Worm (Caenorhabditis elegans) whole organism, L2 larva: ENCODE measurements around the gene D1046.4.

ENCODE experiments used
- C34F6.9 ChIP-seq: fragments of 150-350 bp; optimal IDR thresholded peaks from 2 replicates; lab custom pipeline; 2014; ENCODE audit warnings: missing biosample characterization, missing genetic modification characterization
- F13H6.1 ChIP-seq: sonication (generic microtip); optimal IDR thresholded peaks from 2 replicates; lab custom pipeline; 2016; ENCODE audit warnings: missing genetic modification characterization, missing compliant biosample characterization
- ZK546.5 ChIP-seq: sonication (generic microtip); optimal IDR thresholded peaks from 2 replicates; lab custom pipeline; 2017; ENCODE audit warnings: missing biosample characterization, missing genetic modification characterization
- alr-1 ChIP-seq: fragments of 150-350 bp; optimal IDR thresholded peaks from 2 replicates; lab custom pipeline; 2014; ENCODE audit warnings: missing biosample characterization, missing genetic modification characterization
- aly-2 ChIP-seq: fragments of 150-350 bp; optimal IDR thresholded peaks from 2 replicates; lab custom pipeline; 2014; ENCODE audit warnings: missing biosample characterization, missing genetic modification characterization
- ama-1 ChIP-seq: fragments of 150-350 bp; optimal IDR thresholded peaks from 2 replicates; lab custom pipeline; 2018; ENCODE audit warnings: inconsistent platforms
- blmp-1 ChIP-seq: sonication (generic microtip); optimal IDR thresholded peaks from 2 replicates; lab custom pipeline; 2017; ENCODE audit warnings: missing genetic modification characterization, mild to moderate bottlenecking, missing compliant biosample characterization, antibody characterized with exemption, moderate library complexity; ENCODE audit not compliant: insufficient read depth
- crh-2 ChIP-seq: sonication (generic microtip); optimal IDR thresholded peaks from 2 replicates; lab custom pipeline; 2017; ENCODE audit warnings: missing biosample characterization, missing genetic modification characterization
- dmd-4 ChIP-seq: sonication (generic microtip); optimal IDR thresholded peaks from 2 replicates; lab custom pipeline; 2017; ENCODE audit warnings: missing biosample characterization, missing genetic modification characterization
- elt-1 ChIP-seq: fragments of 150-350 bp; optimal IDR thresholded peaks from 2 replicates; lab custom pipeline; 2014; ENCODE audit warnings: missing biosample characterization, missing genetic modification characterization
- elt-3 ChIP-seq: sonication (generic microtip); optimal IDR thresholded peaks from 2 replicates; lab custom pipeline; 2017; ENCODE audit warnings: missing biosample characterization, missing genetic modification characterization
- fos-1 ChIP-seq: fragments of 150-350 bp; optimal IDR thresholded peaks from 2 replicates; lab custom pipeline; 2014; ENCODE audit warnings: missing biosample characterization, missing genetic modification characterization
- gmeb-1 ChIP-seq: fragments of 150-350 bp; optimal IDR thresholded peaks from 2 replicates; lab custom pipeline; 2014; ENCODE audit warnings: missing biosample characterization, missing genetic modification characterization
- lin-13 ChIP-seq: fragments of 150-350 bp; optimal IDR thresholded peaks from 2 replicates; lab custom pipeline; 2014; ENCODE audit warnings: missing biosample characterization, missing genetic modification reagents, missing genetic modification characterization
- lin-39 ChIP-seq: fragments of 150-350 bp; optimal IDR thresholded peaks from 2 replicates; lab custom pipeline; 2014; ENCODE audit warnings: missing biosample characterization, missing genetic modification reagents, missing genetic modification characterization
- lsy-2 ChIP-seq, 2 experiments: fragments of 150-350 bp in 1 of 2; sonication (generic microtip) in 1 of 2; optimal IDR thresholded peaks; 2 replicates each; lab custom pipeline; 2014 to 2017; ENCODE audit warnings: missing biosample characterization in 2 of 2, missing genetic modification characterization in 2 of 2
- nhr-12 ChIP-seq: fragments of 150-350 bp; optimal IDR thresholded peaks from 2 replicates; lab custom pipeline; 2014; ENCODE audit warnings: missing biosample characterization, missing genetic modification characterization
- nhr-129 ChIP-seq: fragments of 150-350 bp; optimal IDR thresholded peaks from 2 replicates; lab custom pipeline; 2014; ENCODE audit warnings: missing biosample characterization, missing genetic modification characterization
- nhr-21 ChIP-seq: fragments of 150-350 bp; optimal IDR thresholded peaks from 2 replicates; lab custom pipeline; 2014; ENCODE audit warnings: missing biosample characterization, missing genetic modification characterization
- nhr-237 ChIP-seq: fragments of 150-350 bp; optimal IDR thresholded peaks from 2 replicates; lab custom pipeline; 2014; ENCODE audit warnings: missing biosample characterization, missing genetic modification characterization
- nhr-25 ChIP-seq: fragments of 150-350 bp; sonication (generic microtip); optimal IDR thresholded peaks from 3 replicates; lab custom pipeline; 2014; ENCODE audit warnings: missing biosample characterization, missing genetic modification characterization
- nhr-6 ChIP-seq: fragments of 150-350 bp; optimal IDR thresholded peaks from 2 replicates; lab custom pipeline; 2014; ENCODE audit warnings: missing biosample characterization, missing genetic modification characterization
- nhr-77 ChIP-seq: fragments of 150-350 bp; optimal IDR thresholded peaks from 2 replicates; lab custom pipeline; 2014; ENCODE audit warnings: missing biosample characterization, missing genetic modification characterization
- peb-1 ChIP-seq: fragments of 150-350 bp; optimal IDR thresholded peaks from 2 replicates; lab custom pipeline; 2014; ENCODE audit warnings: missing biosample characterization, missing genetic modification characterization
- skn-1 ChIP-seq: sonication (generic microtip); optimal IDR thresholded peaks from 2 replicates; lab custom pipeline; 2017; ENCODE audit warnings: missing biosample characterization, missing genetic modification characterization
- sma-3 ChIP-seq: sonication (generic microtip); optimal IDR thresholded peaks from 2 replicates; lab custom pipeline; 2016; ENCODE audit warnings: missing genetic modification reagents, missing genetic modification characterization, missing compliant biosample characterization
- sma-9 ChIP-seq, 2 experiments: fragments of 150-350 bp in 1 of 2; sonication (generic microtip) in 1 of 2; optimal IDR thresholded peaks; 2 replicates each; lab custom pipeline; 2014 to 2016; ENCODE audit warnings: missing genetic modification characterization in 2 of 2, mild to moderate bottlenecking in 1 of 2, missing biosample characterization in 1 of 2, missing compliant biosample characterization in 1 of 2, missing genetic modification reagents in 1 of 2, moderate library complexity in 1 of 2
- snpc-4 ChIP-seq: fragments of 150-350 bp; optimal IDR thresholded peaks from 2 replicates; lab custom pipeline; 2014; ENCODE audit warnings: missing biosample characterization, missing genetic modification characterization
- unc-62 ChIP-seq: fragments of 150-350 bp; optimal IDR thresholded peaks from 2 replicates; lab custom pipeline; 2014; ENCODE audit warnings: missing biosample characterization, missing genetic modification reagents, missing genetic modification characterization
- zag-1 ChIP-seq: fragments of 150-350 bp; optimal IDR thresholded peaks from 2 replicates; lab custom pipeline; 2014; ENCODE audit warnings: missing biosample characterization, missing genetic modification characterization
- ztf-1 ChIP-seq: fragments of 200-800 bp; sonication (Bioruptor generic); conservative IDR thresholded peaks from 2 replicates; pipeline ENCODE4 v1.3.6; 2022; ENCODE audit warnings: missing genetic modification characterization, missing compliant biosample characterization
- ztf-11 ChIP-seq: sonication (generic microtip); optimal IDR thresholded peaks from 2 replicates; lab custom pipeline; 2017; ENCODE audit warnings: missing biosample characterization, missing genetic modification characterization

The D1046.4 gene

ce11 chrIV:8979062-8979612, 45.5 kb downstream of the D1046.4 start:
- TF ChIP-seq zag-1 (tag; lab: Kevin White, UChicago) (no peak), lin-39 (tag; lab: Kevin White, UChicago) (no peak), C34F6.9 (no peak), nhr-77 (tag; lab: Kevin White, UChicago) (no peak), nhr-237 (tag; lab: Kevin White, UChicago) (no peak), gmeb-1 (tag; lab: Kevin White, UChicago) (no peak), lin-13 (GFP tag; lab: Kevin White, UChicago) (no peak), blmp-1 (tag; lab: Kevin White, UChicago) (no peak), peb-1 (tag; lab: Kevin White, UChicago) (no peak), nhr-25 (no peak), nhr-12 (no peak), F13H6.1 (tag; lab: Kevin White, UChicago) (no peak)

- TF ChIP-seq F13H6.1 (tag; lab: Kevin White, UChicago) (no peak), gmeb-1 (tag; lab: Kevin White, UChicago) (no peak), ZK546.5 (tag; lab: Kevin White, UChicago) (no peak), C34F6.9 (no peak), fos-1 (tag; lab: Kevin White, UChicago) (no peak), dmd-4 (tag; lab: Kevin White, UChicago) (no peak), unc-62 (GFP tag; lab: Kevin White, UChicago) (no peak), peb-1 (tag; lab: Kevin White, UChicago) (no peak), alr-1 (tag; lab: Kevin White, UChicago) (no peak), ztf-1 (GFP tag; lab: Robert Waterston, UW) (no peak), crh-2 (no peak), skn-1 (tag; lab: Kevin White, UChicago) (no peak), sma-3 (no peak), lsy-2 (tag; optimal IDR thresholded peaks at IDR 0.05; lab: Kevin White, UChicago) (no peak), elt-3 (tag; lab: Kevin White, UChicago) (no peak), ztf-11 (no peak), ama-1 (no peak), elt-1 (tag; lab: Kevin White, UChicago) (no peak), nhr-129 (tag; lab: Kevin White, UChicago) (no peak), snpc-4 (tag; lab: Kevin White, UChicago) (no peak)
Measured at ce11 chrIV:8979695-8980094, 46.0 kb downstream of the D1046.4 start, which contains the start of gene col-119. Gene col-119, minus strand, starts transcription at chrIV:8979795.

- no peak for TF ChIP-seq aly-2 (tag; lab: Kevin White, UChicago)
- TF ChIP-seq nhr-21 = no peak
- TF ChIP-seq F13H6.1 (tag; lab: Kevin White, UChicago) = no peak
- TF ChIP-seq nhr-77 (tag; lab: Kevin White, UChicago) = no peak
- no peak for TF ChIP-seq lin-13 (GFP tag; lab: Kevin White, UChicago)
- no peak for TF ChIP-seq nhr-25
Measured at ce11 chrIV:8984566-8984965, 50.9 kb downstream of the D1046.4 start, which contains the start of gene nstp-1. Gene nstp-1, plus strand, starts transcription at chrIV:8984866.

ce11 chrIV:8986761-8987316, 53.2 kb downstream of the D1046.4 start, which contains the start of gene bre-1:
Gene bre-1, plus strand, starts transcription at chrIV:8987266.
- peak; percentile 34 for TF ChIP-seq C34F6.9
- no peak for TF ChIP-seq nhr-237 (tag; lab: Kevin White, UChicago)
- no peak for TF ChIP-seq nhr-129 (tag; lab: Kevin White, UChicago)
- TF ChIP-seq fos-1 (tag; lab: Kevin White, UChicago) = peak; percentile 30
- peak; percentile 69 for TF ChIP-seq crh-2
- no peak for TF ChIP-seq unc-62 (GFP tag; lab: Kevin White, UChicago)
- no peak for TF ChIP-seq ztf-1 (GFP tag; lab: Robert Waterston, UW)
- peak; percentile 24 for TF ChIP-seq sma-9 (GFP tag; optimal IDR thresholded peaks at IDR 0.05; lab: Kevin White, UChicago)
- TF ChIP-seq sma-9 (tag; optimal IDR thresholded peaks at IDR 0.05; lab: Kevin White, UChicago) = no peak
- TF ChIP-seq nhr-6 = no peak
- TF ChIP-seq gmeb-1 (tag; lab: Kevin White, UChicago) = no peak
- TF ChIP-seq lin-13 (GFP tag; lab: Kevin White, UChicago) = no peak
- TF ChIP-seq, all 48 proteins: peak for 4
